Fruit fly (Drosophila melanogaster) whole organism: Measurements from ENCODE around the gene CG14506.

Source experiments
- CG8478 ChIP-seq: fragments of >200 bp; optimal IDR thresholded peaks from 2 replicates; lab custom pipeline; 2018; ENCODE audit warnings: inconsistent platforms
- Dll ChIP-seq: fragments of >200 bp; optimal IDR thresholded peaks from 2 replicates; lab custom pipeline; 2017
- EcR ChIP-seq, 2 experiments: fragments of >200 bp; optimal IDR thresholded peaks; 2 replicates each; lab custom pipeline; 2017; ENCODE audit warnings: missing biosample characterization in 2 of 2, missing genetic modification characterization in 2 of 2, missing genetic modification reagents in 2 of 2
- pan ChIP-seq: fragments of >200 bp; optimal IDR thresholded peaks from 2 replicates; lab custom pipeline; 2017
- psq ChIP-seq: fragments of >200 bp; optimal IDR thresholded peaks from 2 replicates; lab custom pipeline; 2017
- usp ChIP-seq: fragments of >200 bp; optimal IDR thresholded peaks from 2 replicates; lab custom pipeline; 2017; ENCODE audit warnings: missing biosample characterization, missing genetic modification characterization, mixed read lengths

DNA sequence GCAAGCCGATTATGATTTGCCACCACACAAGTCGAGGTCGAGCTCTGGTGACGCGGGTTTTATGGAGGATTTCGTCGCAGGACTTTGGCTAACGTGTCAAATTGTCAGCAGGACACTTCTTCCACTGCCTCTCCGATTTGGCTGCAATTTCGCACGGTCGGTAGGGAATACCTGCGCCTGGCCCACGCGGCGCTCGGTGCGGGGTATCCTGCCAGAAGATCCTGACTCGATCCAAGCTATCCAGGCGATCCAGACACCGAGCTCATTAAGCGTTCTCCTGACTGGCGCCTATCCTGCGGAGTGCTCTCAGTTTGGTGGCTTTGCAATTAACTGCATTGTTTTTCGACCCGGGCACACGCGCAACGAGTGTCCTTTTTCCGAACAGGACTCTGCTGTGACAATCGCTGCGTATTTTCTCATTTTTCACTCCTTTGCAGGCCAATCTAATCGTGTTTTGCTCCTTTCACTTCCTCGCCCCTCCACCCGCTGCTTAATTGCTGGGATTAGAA is 10.0 kb upstream of the CG14506 start:
- TF ChIP-seq Dll (lab: Kevin White, UChicago), result no peak
- no peak for TF ChIP-seq usp (GFP tag; lab: Kevin White, UChicago)
- TF ChIP-seq CG8478 (lab: Kevin White, UChicago), result no peak
- no peak for TF ChIP-seq pan (lab: Kevin White, UChicago)
- no peak for TF ChIP-seq psq (lab: Kevin White, UChicago)
- TF ChIP-seq EcR (GFP tag; optimal IDR thresholded peaks at IDR 0.05; lab: Kevin White, UChicago), result no peak
